Worm (Caenorhabditis elegans) whole organism, late embryonic: Measurements from ENCODE around the gene lgc-45.

Source experiments
- C38D4.7 ChIP-seq: fragments of 200-800 bp; sonication (Bioruptor generic); optimal IDR thresholded peaks from 2 replicates; lab custom pipeline; 2018; ENCODE audit warnings: mild to moderate bottlenecking, missing genetic modification characterization, moderate library complexity, missing compliant biosample characterization
- F13H6.1 ChIP-seq: sonication (generic microtip); optimal IDR thresholded peaks from 2 replicates; lab custom pipeline; 2016; ENCODE audit warnings: missing genetic modification characterization, missing compliant biosample characterization
- K09A11.1 ChIP-seq: sonication (generic microtip); optimal IDR thresholded peaks from 2 replicates; lab custom pipeline; 2017; ENCODE audit warnings: antibody characterized with exemption, mild to moderate bottlenecking, missing genetic modification characterization, missing compliant biosample characterization; ENCODE audit not compliant: insufficient read depth
- Y22D7AL.16 ChIP-seq: sonication (generic microtip); optimal IDR thresholded peaks from 2 replicates; lab custom pipeline; 2016; ENCODE audit warnings: missing genetic modification characterization, missing compliant biosample characterization
- ahr-1 ChIP-seq: sonication (generic microtip); optimal IDR thresholded peaks from 2 replicates; lab custom pipeline; 2016; ENCODE audit warnings: missing genetic modification characterization, missing compliant biosample characterization
- ama-1 ChIP-seq: fragments of 150-350 bp; optimal IDR thresholded peaks from 2 replicates; lab custom pipeline; 2014
- ceh-14 ChIP-seq: sonication (generic microtip); optimal IDR thresholded peaks from 2 replicates; lab custom pipeline; 2016; ENCODE audit warnings: missing genotype, missing genetic modification characterization, missing compliant biosample characterization
- ceh-24 ChIP-seq: sonication (generic microtip); optimal IDR thresholded peaks from 2 replicates; lab custom pipeline; 2016; ENCODE audit warnings: mild to moderate bottlenecking, missing genetic modification characterization, missing compliant biosample characterization
- ceh-30 ChIP-seq: fragments of 150-350 bp; optimal IDR thresholded peaks from 2 replicates; lab custom pipeline; 2014; ENCODE audit warnings: missing biosample characterization, missing genetic modification characterization
- ceh-31 ChIP-seq: sonication (generic microtip); optimal IDR thresholded peaks from 2 replicates; lab custom pipeline; 2016; ENCODE audit warnings: missing genetic modification characterization, missing compliant biosample characterization
- ceh-48 ChIP-seq: sonication (generic microtip); optimal IDR thresholded peaks from 2 replicates; lab custom pipeline; 2016; ENCODE audit warnings: missing genetic modification characterization, inconsistent platforms, missing compliant biosample characterization
- ceh-6 ChIP-seq: fragments of 200-800 bp; sonication (Bioruptor generic); optimal IDR thresholded peaks from 2 replicates; lab custom pipeline; 2018; ENCODE audit warnings: mild to moderate bottlenecking, missing genetic modification characterization, missing compliant biosample characterization
- che-1 ChIP-seq: sonication (generic microtip); optimal IDR thresholded peaks from 2 replicates; lab custom pipeline; 2016; ENCODE audit warnings: mild to moderate bottlenecking, missing genetic modification characterization, missing compliant biosample characterization
- dmd-4 ChIP-seq: sonication (generic microtip); optimal IDR thresholded peaks from 2 replicates; lab custom pipeline; 2016; ENCODE audit warnings: borderline replicate concordance, missing genetic modification characterization, missing compliant biosample characterization
- dve-1 ChIP-seq: sonication (generic microtip); optimal IDR thresholded peaks from 2 replicates; lab custom pipeline; 2017; ENCODE audit warnings: antibody characterized with exemption, mild to moderate bottlenecking, missing genetic modification characterization, missing compliant biosample characterization
- eyg-1 ChIP-seq: sonication (generic microtip); optimal IDR thresholded peaks from 2 replicates; lab custom pipeline; 2016; ENCODE audit warnings: missing genotype, missing genetic modification characterization, missing compliant biosample characterization
- fax-1 ChIP-seq: sonication (generic microtip); optimal IDR thresholded peaks from 2 replicates; lab custom pipeline; 2016; ENCODE audit warnings: missing genotype, missing genetic modification characterization, missing compliant biosample characterization
- fkh-10 ChIP-seq: fragments of 150-350 bp; optimal IDR thresholded peaks from 2 replicates; lab custom pipeline; 2014; ENCODE audit warnings: missing biosample characterization, missing genetic modification reagents, missing genetic modification characterization
- hlh-15 ChIP-seq: sonication (generic microtip); optimal IDR thresholded peaks from 2 replicates; lab custom pipeline; 2016; ENCODE audit warnings: missing genetic modification characterization, missing compliant biosample characterization
- hlh-30 ChIP-seq: sonication (generic microtip); optimal IDR thresholded peaks from 2 replicates; lab custom pipeline; 2017; ENCODE audit warnings: antibody characterized with exemption, missing genetic modification characterization, missing compliant biosample characterization; ENCODE audit not compliant: insufficient read depth
- hlh-6 ChIP-seq: sonication (generic microtip); optimal IDR thresholded peaks from 2 replicates; lab custom pipeline; 2016; ENCODE audit warnings: missing genotype, missing genetic modification characterization, missing compliant biosample characterization
- hlh-8 ChIP-seq: sonication (generic microtip); optimal IDR thresholded peaks from 2 replicates; lab custom pipeline; 2016; ENCODE audit warnings: missing genotype, missing genetic modification characterization, missing compliant biosample characterization
- madf-2 ChIP-seq: sonication (generic microtip); optimal IDR thresholded peaks from 2 replicates; lab custom pipeline; 2017; ENCODE audit warnings: missing genetic modification characterization, missing compliant biosample characterization
- mec-3 ChIP-seq: sonication (generic microtip); optimal IDR thresholded peaks from 2 replicates; lab custom pipeline; 2016; ENCODE audit warnings: borderline replicate concordance, missing genetic modification characterization, missing compliant biosample characterization
- nhr-232 ChIP-seq: sonication (generic microtip); optimal IDR thresholded peaks from 2 replicates; lab custom pipeline; 2016; ENCODE audit warnings: missing genetic modification characterization, missing compliant biosample characterization
- npax-4 ChIP-seq: sonication (generic microtip); optimal IDR thresholded peaks from 2 replicates; lab custom pipeline; 2016; ENCODE audit warnings: missing genetic modification characterization, missing compliant biosample characterization
- pag-3 ChIP-seq: sonication (generic microtip); optimal IDR thresholded peaks from 2 replicates; lab custom pipeline; 2016; ENCODE audit warnings: missing compliant biosample characterization, missing genetic modification characterization, borderline replicate concordance
- pax-1 ChIP-seq: fragments of 150-350 bp; optimal IDR thresholded peaks from 2 replicates; lab custom pipeline; 2014; ENCODE audit warnings: missing biosample characterization, missing genetic modification characterization
- pha-2 ChIP-seq: sonication (generic microtip); optimal IDR thresholded peaks from 2 replicates; lab custom pipeline; 2017; ENCODE audit warnings: mild to moderate bottlenecking, missing genetic modification characterization, missing compliant biosample characterization
- pha-4 ChIP-seq: fragments of 150-350 bp; optimal IDR thresholded peaks from 2 replicates; lab custom pipeline; 2018; ENCODE audit warnings: missing biosample characterization, missing genetic modification reagents, missing genetic modification characterization
- pros-1 ChIP-seq: fragments of 150-350 bp; optimal IDR thresholded peaks from 2 replicates; lab custom pipeline; 2014; ENCODE audit warnings: missing biosample characterization, missing genetic modification reagents, missing genetic modification characterization
- rnt-1 ChIP-seq: sonication (generic microtip); optimal IDR thresholded peaks from 2 replicates; lab custom pipeline; 2016; ENCODE audit warnings: missing genetic modification characterization, missing compliant biosample characterization
- sdc-2 ChIP-seq: sonication (generic microtip); optimal IDR thresholded peaks from 2 replicates; lab custom pipeline; 2016; ENCODE audit warnings: missing genotype, missing genetic modification characterization, missing compliant biosample characterization
- sox-4 ChIP-seq: sonication (generic microtip); optimal IDR thresholded peaks from 2 replicates; lab custom pipeline; 2017; ENCODE audit warnings: mild to moderate bottlenecking, missing genetic modification characterization, inconsistent platforms, missing compliant biosample characterization
- syd-9 ChIP-seq: sonication (generic microtip); optimal IDR thresholded peaks from 2 replicates; lab custom pipeline; 2016; ENCODE audit warnings: mild to moderate bottlenecking, missing genetic modification characterization, moderate library complexity, missing compliant biosample characterization
- tbx-2 ChIP-seq: sonication (generic microtip); optimal IDR thresholded peaks from 2 replicates; lab custom pipeline; 2016; ENCODE audit warnings: missing genetic modification characterization, missing compliant biosample characterization
- ttx-3 ChIP-seq: sonication (generic microtip); optimal IDR thresholded peaks from 2 replicates; lab custom pipeline; 2016; ENCODE audit warnings: missing genetic modification reagents, missing genetic modification characterization, missing compliant biosample characterization
- unc-42 ChIP-seq: sonication (generic microtip); optimal IDR thresholded peaks from 2 replicates; lab custom pipeline; 2016; ENCODE audit warnings: missing genotype, missing genetic modification characterization, missing compliant biosample characterization
- unc-86 ChIP-seq: sonication (generic microtip); optimal IDR thresholded peaks from 2 replicates; lab custom pipeline; 2016; ENCODE audit warnings: missing genetic modification characterization, missing compliant biosample characterization
- zip-5 ChIP-seq: sonication (generic microtip); optimal IDR thresholded peaks from 2 replicates; lab custom pipeline; 2016; ENCODE audit warnings: missing genetic modification characterization, missing compliant biosample characterization

The lgc-45 gene

ce11 chrII:3576742-3577141 is 19.5 kb downstream of the lgc-45 start, which contains the start of gene clec-132:
clec-132 (plus strand) TSS chrII:3577042.
- TF ChIP-seq hlh-15 (tag; lab: Kevin White, UChicago) (no peak), ceh-30 (no peak), madf-2 (tag; lab: Kevin White, UChicago) (no peak), ceh-48 (no peak), F13H6.1 (no peak), pax-1 (tag; lab: Kevin White, UChicago) (no peak), ceh-24 (tag; lab: Kevin White, UChicago) (no peak), ahr-1 (no peak), mec-3 (no peak)

ce11 chrII:3578121-3578520 is 20.8 kb downstream of the lgc-45 start, which contains the start of gene clec-133:
clec-133 (plus strand) TSS chrII:3578421.
- TF ChIP-seq dmd-4 (tag; lab: Kevin White, UChicago), result no peak
- no peak for TF ChIP-seq tbx-2 (tag; lab: Kevin White, UChicago)
- no peak for TF ChIP-seq fax-1
- no peak for TF ChIP-seq pha-2 (tag; lab: Kevin White, UChicago)
- no peak for TF ChIP-seq hlh-8 (tag; lab: Kevin White, UChicago)

ce11 chrII:3579767-3580166 is 22.5 kb downstream of the lgc-45 start, which contains the start of gene clec-134:
clec-134 (plus strand) TSS chrII:3580067.
- TF ChIP-seq Y22D7AL.16 (tag; lab: Kevin White, UChicago) (no peak), pha-2 (tag; lab: Kevin White, UChicago) (no peak), sox-4 (no peak), fkh-10 (GFP tag; lab: Kevin White, UChicago) (no peak), ttx-3 (tag; lab: Kevin White, UChicago) (no peak), nhr-232 (tag; lab: Kevin White, UChicago) (no peak), ceh-31 (tag; lab: Kevin White, UChicago) (no peak), pros-1 (tag; lab: Kevin White, UChicago) (no peak), dmd-4 (tag; lab: Kevin White, UChicago) (no peak), unc-42 (tag; lab: Kevin White, UChicago) (no peak), hlh-6 (no peak), syd-9 (tag; lab: Kevin White, UChicago) (no peak), zip-5 (tag; lab: Kevin White, UChicago) (no peak), che-1 (tag; lab: Kevin White, UChicago) (no peak), ceh-6 (GFP tag; lab: Kevin White, UChicago) (no peak), hlh-30 (tag; lab: Kevin White, UChicago) (no peak)

- TF ChIP-seq zip-5 (tag; lab: Kevin White, UChicago) (no peak), npax-4 (no peak), pros-1 (tag; lab: Kevin White, UChicago) (no peak), pha-4 (tag; lab: Kevin White, UChicago) (no peak), pag-3 (tag; lab: Kevin White, UChicago) (no peak), C38D4.7 (GFP tag; lab: Kevin White, UChicago) (no peak), ama-1 (lab: Kevin White, UChicago) (no peak), K09A11.1 (tag; lab: Kevin White, UChicago) (no peak), dve-1 (tag; lab: Kevin White, UChicago) (no peak), mec-3 (no peak), eyg-1 (tag; lab: Kevin White, UChicago) (no peak), hlh-8 (tag; lab: Kevin White, UChicago) (no peak), ceh-14 (no peak), unc-86 (no peak), rnt-1 (tag; lab: Kevin White, UChicago) (no peak), sdc-2 (tag; lab: Kevin White, UChicago) (no peak), dmd-4 (tag; lab: Kevin White, UChicago) (no peak), hlh-15 (tag; lab: Kevin White, UChicago) (no peak)
Observed at ce11 chrII:3581752-3582151, 24.5 kb downstream of the lgc-45 start, which contains the start of gene srh-59. srh-59 (plus strand) TSS chrII:3582052.
